Fruit fly (Drosophila melanogaster) whole organism, embryonic: Measurements from ENCODE around the gene Cpr11B.

Source experiments
- CG10431 ChIP-seq: fragments of 200-800 bp; sonication (Bioruptor generic); optimal IDR thresholded peaks from 3 replicates; lab custom pipeline; 2018; ENCODE audit warnings: missing biosample characterization, mild to moderate bottlenecking, missing genetic modification characterization
- CG10654 ChIP-seq: fragments of 200-800 bp; sonication (Bioruptor generic); optimal IDR thresholded peaks from 2 replicates; lab custom pipeline; 2016; ENCODE audit warnings: missing biosample characterization, missing genetic modification characterization
- CG10979 ChIP-seq: fragments of 200-800 bp; sonication (Bioruptor generic); optimal IDR thresholded peaks from 2 replicates; lab custom pipeline; 2018; ENCODE audit warnings: missing biosample characterization, mild to moderate bottlenecking, missing genetic modification characterization, moderate library complexity
- CG11085 ChIP-seq: fragments of 200-800 bp; sonication (Bioruptor generic); IDR thresholded peaks from 2 replicates; pipeline ENCODE4 v1.3.6; 2022; ENCODE audit warnings: missing biosample characterization, missing genetic modification characterization
- CG12104 ChIP-seq: fragments of 200-800 bp; sonication (Bioruptor generic); optimal IDR thresholded peaks from 3 replicates; lab custom pipeline; 2016; ENCODE audit warnings: missing biosample characterization, missing genetic modification characterization
- CG12942 ChIP-seq: fragments of 200-800 bp; sonication (Bioruptor generic); optimal IDR thresholded peaks from 3 replicates; lab custom pipeline; 2016; ENCODE audit warnings: missing biosample characterization, missing genetic modification characterization
- CG14050 ChIP-seq: fragments of 200-800 bp; sonication (Bioruptor generic); IDR thresholded peaks from 3 replicates; pipeline ENCODE4 v1.3.6; 2022; ENCODE audit warnings: missing biosample characterization, missing genetic modification characterization
- CG1832 ChIP-seq: fragments of 200-800 bp; sonication (Bioruptor generic); optimal IDR thresholded peaks from 2 replicates; lab custom pipeline; 2017; ENCODE audit warnings: missing biosample characterization, mild to moderate bottlenecking, missing genetic modification characterization, inconsistent platforms
- CG4328 ChIP-seq: fragments of 200-800 bp; sonication (Bioruptor generic); optimal IDR thresholded peaks from 3 replicates; lab custom pipeline; 2017; ENCODE audit warnings: missing biosample characterization, missing genetic modification reagents, missing genetic modification characterization
- CG6689 ChIP-seq: fragments of 200-800 bp; sonication (Bioruptor generic); IDR thresholded peaks from 2 replicates; pipeline ENCODE4 v1.3.6; 2022; ENCODE audit warnings: missing biosample characterization, missing genetic modification characterization
- CG7839 ChIP-seq: fragments of 200-800 bp; sonication (Bioruptor generic); optimal IDR thresholded peaks from 3 replicates; lab custom pipeline; 2018; ENCODE audit warnings: missing biosample characterization, mild to moderate bottlenecking, missing genetic modification characterization, moderate library complexity
- CTCF ChIP-seq: fragments of 200-800 bp; sonication (Bioruptor generic); optimal IDR thresholded peaks from 2 replicates; lab custom pipeline; 2017; ENCODE audit warnings: missing biosample characterization, mild to moderate bottlenecking, missing genetic modification characterization, moderate library complexity
- Deaf1 ChIP-seq: fragments of 200-800 bp; optimal IDR thresholded peaks from 3 replicates; lab custom pipeline; 2019; ENCODE audit warnings: missing biosample characterization, mild to moderate bottlenecking, missing genetic modification characterization, moderate library complexity
- Dip2 ChIP-seq: fragments of 200-800 bp; sonication (Bioruptor generic); IDR thresholded peaks from 2 replicates; pipeline ENCODE4 v1.3.6; 2022; ENCODE audit warnings: missing biosample characterization, missing genetic modification characterization
- Ets97D ChIP-seq: fragments of 200-800 bp; sonication (Bioruptor generic); optimal IDR thresholded peaks from 3 replicates; lab custom pipeline; 2016; ENCODE audit warnings: missing biosample characterization, missing genetic modification characterization
- Lpt ChIP-seq: fragments of >200 bp; optimal IDR thresholded peaks from 2 replicates; lab custom pipeline; 2018; ENCODE audit warnings: missing biosample characterization, missing genetic modification characterization
- Med ChIP-seq: fragments of 200-800 bp; sonication (Bioruptor generic); peaks from one replicate; lab custom pipeline; 2016; ENCODE audit warnings: missing biosample characterization, missing genetic modification characterization, mild to moderate bottlenecking, inconsistent platforms, moderate library complexity
- Ptx1 ChIP-seq: fragments of 200-800 bp; sonication (Bioruptor generic); IDR thresholded peaks from 2 replicates; pipeline ENCODE4 v1.3.6; 2022; ENCODE audit warnings: missing biosample characterization, missing genetic modification characterization
- Sox102F ChIP-seq: fragments of 200-800 bp; sonication (Bioruptor generic); optimal IDR thresholded peaks from 2 replicates; lab custom pipeline; 2018; ENCODE audit warnings: missing biosample characterization, mild to moderate bottlenecking, missing genetic modification characterization, moderate library complexity
- Spps ChIP-seq: fragments of 200-800 bp; sonication (Bioruptor generic); optimal IDR thresholded peaks from 2 replicates; lab custom pipeline; 2018; ENCODE audit warnings: missing biosample characterization, mild to moderate bottlenecking, missing genetic modification characterization
- Ssrp ChIP-seq: fragments of 200-800 bp; sonication (Bioruptor generic); optimal IDR thresholded peaks from 2 replicates; lab custom pipeline; 2018; ENCODE audit warnings: missing biosample characterization, mild to moderate bottlenecking, missing genetic modification characterization, moderate library complexity
- YL-1 ChIP-seq: fragments of 200-800 bp; sonication (Bioruptor generic); optimal IDR thresholded peaks from 3 replicates; lab custom pipeline; 2017; ENCODE audit warnings: missing biosample characterization, mild to moderate bottlenecking, missing genetic modification characterization
- abd-A ChIP-seq: fragments of 200-800 bp; sonication (Bioruptor generic); optimal IDR thresholded peaks from 3 replicates; lab custom pipeline; 2019; ENCODE audit warnings: missing biosample characterization, mild to moderate bottlenecking, missing genetic modification characterization, moderate library complexity
- ato ChIP-seq: fragments of 200-800 bp; sonication (Bioruptor generic); IDR thresholded peaks from 2 replicates; pipeline ENCODE4 v1.3.6; 2022; ENCODE audit warnings: missing biosample characterization, missing genetic modification characterization; ENCODE audit not compliant: partially characterized antibody
- cg ChIP-seq: fragments of 200-800 bp; sonication (Bioruptor generic); optimal IDR thresholded peaks from 3 replicates; lab custom pipeline; 2019; ENCODE audit warnings: missing biosample characterization, mild to moderate bottlenecking, missing genetic modification characterization, moderate library complexity
- corto ChIP-seq: fragments of 200-800 bp; sonication (Bioruptor generic); optimal IDR thresholded peaks from 2 replicates; lab custom pipeline; 2016; ENCODE audit warnings: missing biosample characterization, mild to moderate bottlenecking, missing genetic modification characterization, moderate library complexity
- cwo ChIP-seq: fragments of 200-800 bp; sonication (Bioruptor generic); optimal IDR thresholded peaks from 3 replicates; lab custom pipeline; 2017; ENCODE audit warnings: missing biosample characterization, missing genetic modification characterization, mild to moderate bottlenecking, moderate library complexity, missing genetic modification reagents
- dmrt99B ChIP-seq: fragments of 200-800 bp; sonication (Bioruptor generic); optimal IDR thresholded peaks from 2 replicates; lab custom pipeline; 2018; ENCODE audit warnings: missing biosample characterization, mild to moderate bottlenecking, missing genetic modification characterization, moderate library complexity
- ewg ChIP-seq: fragments of 200-800 bp; sonication (Bioruptor generic); optimal IDR thresholded peaks from 3 replicates; lab custom pipeline; 2017; ENCODE audit warnings: mild to moderate bottlenecking, missing biosample characterization, missing genetic modification reagents, missing genetic modification characterization
- gsb-n ChIP-seq: fragments of 200-800 bp; sonication (Bioruptor generic); optimal IDR thresholded peaks from 3 replicates; lab custom pipeline; 2018; ENCODE audit warnings: missing biosample characterization, mild to moderate bottlenecking, missing genetic modification characterization
- hth ChIP-seq: fragments of >200 bp; optimal IDR thresholded peaks from 2 replicates; lab custom pipeline; 2017; ENCODE audit warnings: inconsistent platforms
- ken ChIP-seq: fragments of 200-800 bp; sonication (Bioruptor generic); IDR thresholded peaks from 3 replicates; pipeline ENCODE4 v1.3.6; 2022; ENCODE audit warnings: missing biosample characterization, missing genetic modification characterization
- phol ChIP-seq: fragments of 200-800 bp; sonication (Bioruptor generic); optimal IDR thresholded peaks from 3 replicates; lab custom pipeline; 2018; ENCODE audit warnings: missing biosample characterization, mild to moderate bottlenecking, missing genetic modification characterization, moderate library complexity
- pzg ChIP-seq: fragments of 200-800 bp; sonication (Bioruptor generic); optimal IDR thresholded peaks from 3 replicates; lab custom pipeline; 2018; ENCODE audit warnings: missing biosample characterization, mild to moderate bottlenecking, missing genetic modification characterization, moderate library complexity
- ranshi ChIP-seq: fragments of 200-800 bp; sonication (Bioruptor generic); IDR thresholded peaks from 2 replicates; pipeline ENCODE4 v1.3.6; 2022; ENCODE audit warnings: missing biosample characterization, missing genetic modification characterization
- ro ChIP-seq: fragments of 200-800 bp; sonication (Bioruptor generic); IDR thresholded peaks from 2 replicates; pipeline ENCODE4 v1.3.6; 2022; ENCODE audit warnings: missing biosample characterization, missing genetic modification characterization
- scrt ChIP-seq: fragments of 200-800 bp; sonication (Bioruptor generic); optimal IDR thresholded peaks from 2 replicates; lab custom pipeline; 2018; ENCODE audit warnings: missing biosample characterization, mild to moderate bottlenecking, missing genetic modification characterization, moderate library complexity
- twi ChIP-seq: fragments of 200-800 bp; optimal IDR thresholded peaks from 2 replicates; lab custom pipeline; 2019; ENCODE audit warnings: missing biosample characterization, mild to moderate bottlenecking, missing genetic modification characterization, moderate library complexity
- z ChIP-seq: fragments of 200-800 bp; sonication (Bioruptor generic); IDR thresholded peaks from 3 replicates; pipeline ENCODE4 v1.3.6; 2022; ENCODE audit warnings: missing biosample characterization, missing genetic modification characterization

Cpr11B gene

dm6 chrX:12567663-12568062 is 14.7 kb downstream of the Cpr11B start (continued):
- TF ChIP-seq scrt (GFP tag; lab: Kevin White, UChicago) (peak; percentile 84), CG12104 (peak; percentile 55), cg (no peak), dmrt99B (tag; lab: Kevin White, UChicago) (peak; percentile 88), CG14050 (peak; percentile 60), CG6689 (GFP tag; lab: Robert Waterston, UW) (peak; percentile 81), ranshi (GFP tag; lab: Robert Waterston, UW) (peak; percentile 80), cwo (peak; percentile 86), z (GFP tag; lab: Robert Waterston, UW) (no peak), gsb-n (tag; lab: Kevin White, UChicago) (peak; percentile 67), ken (peak; percentile 42; the same call in 1 of the 3 replicates), YL-1 (GFP tag; lab: Kevin White, UChicago) (no peak), corto (GFP tag; lab: Kevin White, UChicago) (no peak), Sox102F (peak; percentile 80), CG1832 (GFP tag; lab: Kevin White, UChicago) (no peak), hth (no peak), Lpt (GFP tag; lab: Kevin White, UChicago) (no peak), ro (GFP tag; lab: Robert Waterston, UW) (no peak), phol (tag; lab: Kevin White, UChicago) (peak; percentile 72), CG10431 (GFP tag; lab: Kevin White, UChicago) (no peak), CG10654 (GFP tag; lab: Kevin White, UChicago) (peak; percentile 45), CG12942 (peak; percentile 46), CG11085 (GFP tag; lab: Robert Waterston, UW) (peak; percentile 59; the same call in 1 of the 2 replicates), CG4328 (GFP tag; lab: Kevin White, UChicago) (peak; percentile 75), Dip2 (no peak), Ssrp (tag; lab: Kevin White, UChicago) (peak; percentile 62)

- peak; percentile 11 for TF ChIP-seq pzg
- TF ChIP-seq CTCF (GFP tag; lab: Kevin White, UChicago) = peak; percentile 91
- TF ChIP-seq ewg (GFP tag; lab: Kevin White, UChicago) = peak; percentile 88
- TF ChIP-seq ato (GFP tag; lab: Robert Waterston, UW) = no peak
- TF ChIP-seq Deaf1 (tag; lab: Kevin White, UChicago) = peak; percentile 93
- TF ChIP-seq Dip2 = peak; percentile 85
- peak; percentile 55 for TF ChIP-seq Med (GFP tag; lab: Kevin White, UChicago)
- peak; percentile 87 for TF ChIP-seq CG10979 (tag; lab: Kevin White, UChicago)
- 0 out of 2 replicates have a peak, but pooled peaks have one; percentile 7 for TF ChIP-seq Ptx1 (GFP tag; lab: Robert Waterston, UW)
- no peak for TF ChIP-seq twi
- no peak for TF ChIP-seq Spps (tag; lab: Kevin White, UChicago)
- no peak for TF ChIP-seq Ets97D
- peak; percentile 42 for TF ChIP-seq abd-A (tag; lab: Kevin White, UChicago)
- TF ChIP-seq CG7839 (tag; lab: Kevin White, UChicago) = no peak
Observed at dm6 chrX:12568292-12568923, 15.5 kb downstream of the Cpr11B start, which contains the start of gene hwt. TSS of gene hwt (minus strand) at chrX:12568452.
